Worm (Caenorhabditis elegans): Measurements from ENCODE around the gene C33A11.2.

ce11 chrX:15379882-15380281 lies 14.1 kb downstream of the C33A11.2 start:
- no peak for TF ChIP-seq klf-2 (GFP tag; conservative IDR thresholded peaks at IDR 0.05)
- no peak for TF ChIP-seq cog-1 (tag; optimal IDR thresholded peaks at IDR 0.05)
- TF ChIP-seq ztf-29 (GFP tag; IDR thresholded peaks at IDR 0.05) = no peak
- TF ChIP-seq ref-1 (GFP tag; conservative IDR thresholded peaks at IDR 0.05) = no peak
- no peak for TF ChIP-seq med-1 (GFP tag; optimal IDR thresholded peaks at IDR 0.05; ENCODE audit: insufficient read depth)
- TF ChIP-seq tab-1 (GFP tag; IDR thresholded peaks at IDR 0.05) = no peak

All from whole organism, midembryonic.